Fruit fly (Drosophila melanogaster): ENCODE data around the gene CG13398.

dm6 chr2L:8449358-8449757 is 34.3 kb upstream of the CG13398 start, which contains the start of gene Aasdh:
- no peak for TF ChIP-seq psq (optimal IDR thresholded peaks at IDR 0.05)
- no peak for TF ChIP-seq CG8478 (optimal IDR thresholded peaks at IDR 0.05)
- no peak for TF ChIP-seq EcR (GFP tag; optimal IDR thresholded peaks at IDR 0.05)
- TF ChIP-seq Dll (optimal IDR thresholded peaks at IDR 0.05): no peak
